Worm (Caenorhabditis elegans): Measurements from ENCODE around the gene snt-6.

The snt-6 gene

ce11 chrII:750155-750554, at the start of gene snt-6:
Gene snt-6 (minus strand): TSS chrII:750212.
- TF ChIP-seq klf-2 (GFP tag; conservative IDR thresholded peaks at IDR 0.05) (no peak), tab-1 (GFP tag; IDR thresholded peaks at IDR 0.05) (no peak), ref-1 (GFP tag; conservative IDR thresholded peaks at IDR 0.05) (no peak), T22C8.4 (GFP tag; IDR thresholded peaks at IDR 0.05) (no peak), ztf-29 (GFP tag; IDR thresholded peaks at IDR 0.05) (no peak), flt-1 (GFP tag; IDR thresholded peaks at IDR 0.05) (no peak), cog-1 (tag; optimal IDR thresholded peaks at IDR 0.05) (no peak), ztf-23 (GFP tag; IDR thresholded peaks at IDR 0.05) (no peak), med-1 (GFP tag; optimal IDR thresholded peaks at IDR 0.05; ENCODE audit: insufficient read depth) (no peak)

ce11 chrII:799700-800099, 49.7 kb upstream of the snt-6 start, which contains the start of gene F46F5.14:
Gene F46F5.14 (plus strand): TSS chrII:800000.
- TF ChIP-seq med-1 (GFP tag; optimal IDR thresholded peaks at IDR 0.05; ENCODE audit: insufficient read depth) (no peak), flt-1 (GFP tag; IDR thresholded peaks at IDR 0.05) (no peak), ref-1 (GFP tag; conservative IDR thresholded peaks at IDR 0.05) (no peak)

- TF ChIP-seq ztf-23 (GFP tag; IDR thresholded peaks at IDR 0.05) (no peak), med-1 (GFP tag; optimal IDR thresholded peaks at IDR 0.05; ENCODE audit: insufficient read depth) (no peak), flt-1 (GFP tag; IDR thresholded peaks at IDR 0.05) (no peak), T22C8.4 (GFP tag; IDR thresholded peaks at IDR 0.05) (no peak), ref-1 (GFP tag; conservative IDR thresholded peaks at IDR 0.05) (no peak), cog-1 (tag; optimal IDR thresholded peaks at IDR 0.05) (no peak), klf-2 (GFP tag; conservative IDR thresholded peaks at IDR 0.05) (no peak), tab-1 (GFP tag; IDR thresholded peaks at IDR 0.05) (no peak), ztf-29 (GFP tag; IDR thresholded peaks at IDR 0.05) (no peak)
These were observed 47.4 kb upstream of the snt-6 start for ce11 chrII:797445-797844.

- no peak for TF ChIP-seq ztf-29 (GFP tag; IDR thresholded peaks at IDR 0.05)
- TF ChIP-seq med-1 (GFP tag; optimal IDR thresholded peaks at IDR 0.05; ENCODE audit: insufficient read depth) = no peak
- no peak for TF ChIP-seq tab-1 (GFP tag; IDR thresholded peaks at IDR 0.05)
- TF ChIP-seq cog-1 (tag; optimal IDR thresholded peaks at IDR 0.05) = no peak
- TF ChIP-seq klf-2 (GFP tag; conservative IDR thresholded peaks at IDR 0.05) = no peak
- TF ChIP-seq ref-1 (GFP tag; conservative IDR thresholded peaks at IDR 0.05) = no peak
- TF ChIP-seq T22C8.4 (GFP tag; IDR thresholded peaks at IDR 0.05) = no peak
- TF ChIP-seq ztf-23 (GFP tag; IDR thresholded peaks at IDR 0.05) = no peak
- no peak for TF ChIP-seq flt-1 (GFP tag; IDR thresholded peaks at IDR 0.05)
These were observed 46.9 kb upstream of the snt-6 start for ce11 chrII:796916-797315.

- TF ChIP-seq cog-1 (tag; optimal IDR thresholded peaks at IDR 0.05) = no peak
- TF ChIP-seq med-1 (GFP tag; optimal IDR thresholded peaks at IDR 0.05; ENCODE audit: insufficient read depth) = no peak
- no peak for TF ChIP-seq flt-1 (GFP tag; IDR thresholded peaks at IDR 0.05)
- TF ChIP-seq ztf-23 (GFP tag; IDR thresholded peaks at IDR 0.05) = no peak
- no peak for TF ChIP-seq klf-2 (GFP tag; conservative IDR thresholded peaks at IDR 0.05)
- TF ChIP-seq ztf-29 (GFP tag; IDR thresholded peaks at IDR 0.05) = no peak
- TF ChIP-seq tab-1 (GFP tag; IDR thresholded peaks at IDR 0.05) = no peak
- no peak for TF ChIP-seq T22C8.4 (GFP tag; IDR thresholded peaks at IDR 0.05)
- no peak for TF ChIP-seq ref-1 (GFP tag; conservative IDR thresholded peaks at IDR 0.05)
These were observed 41.8 kb upstream of the snt-6 start, which contains the start of gene F46F5.1 for ce11 chrII:791828-792227. Gene F46F5.1 (minus strand): TSS chrII:791928.

ce11 chrII:788139-788538, 38.1 kb upstream of the snt-6 start, which contains the start of gene F46F5.15:
Gene F46F5.15 (plus strand): TSS chrII:788439.
- TF ChIP-seq ref-1 (GFP tag; conservative IDR thresholded peaks at IDR 0.05) (no peak), ztf-29 (GFP tag; IDR thresholded peaks at IDR 0.05) (no peak), flt-1 (GFP tag; IDR thresholded peaks at IDR 0.05) (no peak), tab-1 (GFP tag; IDR thresholded peaks at IDR 0.05) (no peak), klf-2 (GFP tag; conservative IDR thresholded peaks at IDR 0.05) (no peak), T22C8.4 (GFP tag; IDR thresholded peaks at IDR 0.05) (no peak), cog-1 (tag; optimal IDR thresholded peaks at IDR 0.05) (no peak), ztf-23 (GFP tag; IDR thresholded peaks at IDR 0.05) (no peak), med-1 (GFP tag; optimal IDR thresholded peaks at IDR 0.05; ENCODE audit: insufficient read depth) (no peak)

ce11 chrII:786938-787337, 36.9 kb upstream of the snt-6 start, which contains the start of gene F46F5.16:
Gene F46F5.16 (plus strand): TSS chrII:787238.
- TF ChIP-seq T22C8.4 (GFP tag; IDR thresholded peaks at IDR 0.05) = no peak
- TF ChIP-seq flt-1 (GFP tag; IDR thresholded peaks at IDR 0.05) = no peak
- TF ChIP-seq tab-1 (GFP tag; IDR thresholded peaks at IDR 0.05) = no peak
- no peak for TF ChIP-seq med-1 (GFP tag; optimal IDR thresholded peaks at IDR 0.05; ENCODE audit: insufficient read depth)
- TF ChIP-seq ztf-29 (GFP tag; IDR thresholded peaks at IDR 0.05) = no peak
- TF ChIP-seq ztf-23 (GFP tag; IDR thresholded peaks at IDR 0.05) = no peak
- no peak for TF ChIP-seq ref-1 (GFP tag; conservative IDR thresholded peaks at IDR 0.05)
- no peak for TF ChIP-seq klf-2 (GFP tag; conservative IDR thresholded peaks at IDR 0.05)
- TF ChIP-seq cog-1 (tag; optimal IDR thresholded peaks at IDR 0.05) = no peak

ce11 chrII:783532-783931, 33.5 kb upstream of the snt-6 start, which contains the start of gene Y39F10A.6:
Gene Y39F10A.6 (minus strand): TSS chrII:783632.
- TF ChIP-seq ref-1 (GFP tag; conservative IDR thresholded peaks at IDR 0.05) = no peak
- TF ChIP-seq ztf-29 (GFP tag; IDR thresholded peaks at IDR 0.05) = no peak
- TF ChIP-seq tab-1 (GFP tag; IDR thresholded peaks at IDR 0.05) = no peak
- TF ChIP-seq cog-1 (tag; optimal IDR thresholded peaks at IDR 0.05) = no peak
- no peak for TF ChIP-seq ztf-23 (GFP tag; IDR thresholded peaks at IDR 0.05)
- no peak for TF ChIP-seq T22C8.4 (GFP tag; IDR thresholded peaks at IDR 0.05)
- no peak for TF ChIP-seq klf-2 (GFP tag; conservative IDR thresholded peaks at IDR 0.05)
- TF ChIP-seq med-1 (GFP tag; optimal IDR thresholded peaks at IDR 0.05; ENCODE audit: insufficient read depth) = no peak
- no peak for TF ChIP-seq flt-1 (GFP tag; IDR thresholded peaks at IDR 0.05)

- no peak for TF ChIP-seq klf-2 (GFP tag; conservative IDR thresholded peaks at IDR 0.05)
- TF ChIP-seq med-1 (GFP tag; optimal IDR thresholded peaks at IDR 0.05; ENCODE audit: insufficient read depth) = no peak
- TF ChIP-seq ref-1 (GFP tag; conservative IDR thresholded peaks at IDR 0.05) = no peak
- TF ChIP-seq tab-1 (GFP tag; IDR thresholded peaks at IDR 0.05) = no peak
- TF ChIP-seq T22C8.4 (GFP tag; IDR thresholded peaks at IDR 0.05) = no peak
- no peak for TF ChIP-seq cog-1 (tag; optimal IDR thresholded peaks at IDR 0.05)
- TF ChIP-seq ztf-29 (GFP tag; IDR thresholded peaks at IDR 0.05) = no peak
- TF ChIP-seq flt-1 (GFP tag; IDR thresholded peaks at IDR 0.05) = no peak
These were observed 32.9 kb upstream of the snt-6 start, which contains the start of gene Y39F10A.3 for ce11 chrII:782903-783302. Gene Y39F10A.3 (minus strand): TSS chrII:783003.

- TF ChIP-seq med-1 (GFP tag; optimal IDR thresholded peaks at IDR 0.05; ENCODE audit: insufficient read depth) (no peak), ztf-29 (GFP tag; IDR thresholded peaks at IDR 0.05) (no peak), ztf-23 (GFP tag; IDR thresholded peaks at IDR 0.05) (no peak), cog-1 (tag; optimal IDR thresholded peaks at IDR 0.05) (no peak), ref-1 (GFP tag; conservative IDR thresholded peaks at IDR 0.05) (no peak), tab-1 (GFP tag; IDR thresholded peaks at IDR 0.05) (no peak), T22C8.4 (GFP tag; IDR thresholded peaks at IDR 0.05) (no peak), flt-1 (GFP tag; IDR thresholded peaks at IDR 0.05) (no peak), klf-2 (GFP tag; conservative IDR thresholded peaks at IDR 0.05) (no peak)
These were observed 25.0 kb upstream of the snt-6 start, which contains the start of gene Y39F10A.1 for ce11 chrII:775033-775432. Gene Y39F10A.1 (plus strand): TSS chrII:775333.

All from whole organism, midembryonic.